Worm (Caenorhabditis elegans) whole organism, early embryonic: ENCODE data around the gene lin-45.

Source experiments
- B0310.2 ChIP-seq: sonication (generic microtip); optimal IDR thresholded peaks from 2 replicates; lab custom pipeline; 2016; ENCODE audit warnings: mild to moderate bottlenecking, missing genetic modification characterization, missing compliant biosample characterization
- F13C5.2 ChIP-seq: sonication (generic microtip); optimal IDR thresholded peaks from 2 replicates; lab custom pipeline; 2017; ENCODE audit warnings: mild to moderate bottlenecking, missing genetic modification characterization, inconsistent platforms, missing compliant biosample characterization
- aly-1 ChIP-seq: sonication (generic microtip); optimal IDR thresholded peaks from 2 replicates; lab custom pipeline; 2016; ENCODE audit warnings: missing genetic modification characterization, missing compliant biosample characterization
- ama-1 ChIP-seq: fragments of 150-350 bp; optimal IDR thresholded peaks from 2 replicates; lab custom pipeline; 2014
- ceh-13 ChIP-seq: fragments of 200-800 bp; sonication (Bioruptor generic); optimal IDR thresholded peaks from 2 replicates; lab custom pipeline; 2018; ENCODE audit warnings: mild to moderate bottlenecking, missing genetic modification characterization, missing compliant biosample characterization
- ceh-36 ChIP-seq: sonication (generic microtip); optimal IDR thresholded peaks from 2 replicates; lab custom pipeline; 2016; ENCODE audit warnings: missing genetic modification characterization, inconsistent platforms, missing compliant biosample characterization
- ets-7 ChIP-seq: sonication (generic microtip); optimal IDR thresholded peaks from 2 replicates; lab custom pipeline; 2016; ENCODE audit warnings: missing genotype, missing genetic modification characterization, missing compliant biosample characterization
- flt-1 ChIP-seq: fragments of 200-800 bp; sonication (Bioruptor generic); IDR thresholded peaks from 2 replicates; pipeline ENCODE4 v1.3.6; 2022; ENCODE audit warnings: missing genetic modification characterization, missing compliant biosample characterization
- hmbx-1 ChIP-seq: sonication (generic microtip); optimal IDR thresholded peaks from 2 replicates; lab custom pipeline; 2016; ENCODE audit warnings: mild to moderate bottlenecking, missing genetic modification characterization, missing compliant biosample characterization
- hmg-4 ChIP-seq: fragments of 200-800 bp; sonication (Bioruptor generic); optimal IDR thresholded peaks from 2 replicates; lab custom pipeline; 2018; ENCODE audit warnings: mild to moderate bottlenecking, missing genetic modification characterization, missing compliant biosample characterization
- hnd-1 ChIP-seq: sonication (generic microtip); optimal IDR thresholded peaks from 2 replicates; lab custom pipeline; 2016; ENCODE audit warnings: missing genetic modification characterization, missing compliant biosample characterization
- scrt-1 ChIP-seq: fragments of 200-800 bp; sonication (Bioruptor generic); IDR thresholded peaks from 2 replicates; pipeline ENCODE4 v1.3.6; 2022; ENCODE audit warnings: missing genetic modification characterization, missing compliant biosample characterization
- sea-1 ChIP-seq: fragments of 200-800 bp; sonication (Bioruptor generic); conservative IDR thresholded peaks from 2 replicates; pipeline ENCODE4 v1.3.6; 2022; ENCODE audit warnings: missing genetic modification characterization, missing compliant biosample characterization
- tbx-11 ChIP-seq: fragments of 200-800 bp; sonication (Bioruptor generic); IDR thresholded peaks from 2 replicates; pipeline ENCODE4 v1.3.6; 2022; ENCODE audit warnings: missing genetic modification characterization, missing compliant biosample characterization
- tbx-37 ChIP-seq: fragments of 200-800 bp; sonication (Bioruptor generic); conservative IDR thresholded peaks from 2 replicates; pipeline ENCODE4 v1.3.6; 2022; ENCODE audit warnings: missing genetic modification reagents, missing genetic modification characterization, missing compliant biosample characterization
- tra-4 ChIP-seq: sonication (generic microtip); optimal IDR thresholded peaks from 2 replicates; lab custom pipeline; 2017; ENCODE audit warnings: missing genetic modification characterization, missing compliant biosample characterization

The lin-45 gene

DNA sequence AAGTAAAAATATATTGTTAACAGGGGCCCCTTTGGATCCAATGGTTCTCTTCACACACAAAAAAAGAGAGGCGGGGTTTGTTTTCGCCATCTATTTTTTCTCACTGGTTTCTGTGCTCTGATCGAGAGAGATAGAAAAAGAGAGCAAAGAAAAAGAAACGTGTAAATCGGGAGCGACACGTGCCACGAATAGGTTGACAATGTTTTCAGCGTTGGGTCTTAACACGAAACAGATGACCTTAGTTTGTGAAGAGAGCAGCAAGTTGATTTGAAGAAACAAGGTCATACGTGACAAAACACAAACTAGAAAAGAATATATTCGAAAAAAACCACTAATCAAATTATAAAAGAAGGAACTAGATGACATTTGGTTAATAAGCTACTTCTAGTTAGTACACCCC is at the start of gene lin-45:
Gene lin-45, minus strand, starts transcription at position 82 of the 400 bp plus-strand sequence.
- TF ChIP-seq hnd-1 (tag; lab: Kevin White, UChicago) (no peak), ama-1 (lab: Kevin White, UChicago) (no peak), hmbx-1 (tag; lab: Kevin White, UChicago) (no peak), aly-1 (tag; lab: Kevin White, UChicago) (no peak), ceh-36 (tag; lab: Kevin White, UChicago) (no peak), tra-4 (tag; lab: Kevin White, UChicago) (no peak), hmg-4 (no peak), tbx-11 (GFP tag; lab: Robert Waterston, UW) (no peak), scrt-1 (GFP tag; lab: Robert Waterston, UW) (no peak), sea-1 (GFP tag; lab: Robert Waterston, UW) (no peak), B0310.2 (tag; lab: Kevin White, UChicago) (no peak), tbx-37 (GFP tag; lab: Robert Waterston, UW) (no peak), ceh-13 (GFP tag; lab: Kevin White, UChicago) (no peak), flt-1 (GFP tag; lab: Robert Waterston, UW) (no peak), ets-7 (no peak)

- TF ChIP-seq ceh-13 (GFP tag; lab: Kevin White, UChicago), result no peak
- no peak for TF ChIP-seq tbx-37 (GFP tag; lab: Robert Waterston, UW)
- no peak for TF ChIP-seq ets-7
- TF ChIP-seq ceh-36 (tag; lab: Kevin White, UChicago), result no peak
These were observed 47.2 kb upstream of the lin-45 start, which contains the start of the genes C17H12.3 and C17H12.12 for ce11 chrIV:6795529-6795928. Gene C17H12.3, minus strand, starts transcription at chrIV:6795629. Gene C17H12.12, plus strand, starts transcription at chrIV:6795924.

DNA sequence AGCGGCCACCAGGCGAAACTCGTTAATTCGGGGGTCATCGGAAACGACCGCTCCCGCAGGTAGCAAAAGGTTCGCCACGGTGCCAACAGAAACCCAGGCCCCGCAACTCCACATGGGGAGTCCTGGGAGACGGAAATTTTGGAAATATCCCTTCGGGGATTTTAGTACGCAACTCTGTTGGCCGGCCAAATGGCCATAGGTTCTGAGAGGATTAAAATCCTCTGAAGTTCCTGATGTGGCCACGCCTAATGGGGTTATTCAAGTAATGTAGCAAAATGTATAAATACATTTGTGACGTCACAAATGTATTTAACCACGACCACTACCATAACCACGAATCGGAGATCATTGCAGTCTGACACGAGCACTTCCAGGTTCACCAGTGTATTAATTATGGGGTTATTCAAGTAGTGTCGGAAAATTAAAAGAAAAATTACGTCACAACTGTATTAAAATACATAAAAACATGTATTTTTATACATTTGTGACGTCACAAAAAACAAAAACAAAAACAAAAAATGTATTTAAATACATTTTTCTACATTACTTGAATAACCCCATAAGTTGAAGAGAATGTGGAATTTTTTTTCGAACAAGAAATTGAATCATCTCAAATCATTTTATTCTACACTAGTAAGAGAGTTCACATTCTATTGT is 45.1 kb upstream of the lin-45 start:
- TF ChIP-seq F13C5.2 (tag; lab: Kevin White, UChicago) (no peak), scrt-1 (GFP tag; lab: Robert Waterston, UW) (no peak)

- TF ChIP-seq ets-7 (no peak), F13C5.2 (tag; lab: Kevin White, UChicago) (no peak), tbx-11 (GFP tag; lab: Robert Waterston, UW) (no peak), scrt-1 (GFP tag; lab: Robert Waterston, UW) (no peak), aly-1 (tag; lab: Kevin White, UChicago) (no peak), hmg-4 (no peak), hnd-1 (tag; lab: Kevin White, UChicago) (no peak), ceh-13 (GFP tag; lab: Kevin White, UChicago) (no peak), ama-1 (lab: Kevin White, UChicago) (no peak), sea-1 (GFP tag; lab: Robert Waterston, UW) (no peak), hmbx-1 (tag; lab: Kevin White, UChicago) (no peak), B0310.2 (tag; lab: Kevin White, UChicago) (no peak)
These were observed 44.3 kb upstream of the lin-45 start for ce11 chrIV:6792380-6793309.

DNA sequence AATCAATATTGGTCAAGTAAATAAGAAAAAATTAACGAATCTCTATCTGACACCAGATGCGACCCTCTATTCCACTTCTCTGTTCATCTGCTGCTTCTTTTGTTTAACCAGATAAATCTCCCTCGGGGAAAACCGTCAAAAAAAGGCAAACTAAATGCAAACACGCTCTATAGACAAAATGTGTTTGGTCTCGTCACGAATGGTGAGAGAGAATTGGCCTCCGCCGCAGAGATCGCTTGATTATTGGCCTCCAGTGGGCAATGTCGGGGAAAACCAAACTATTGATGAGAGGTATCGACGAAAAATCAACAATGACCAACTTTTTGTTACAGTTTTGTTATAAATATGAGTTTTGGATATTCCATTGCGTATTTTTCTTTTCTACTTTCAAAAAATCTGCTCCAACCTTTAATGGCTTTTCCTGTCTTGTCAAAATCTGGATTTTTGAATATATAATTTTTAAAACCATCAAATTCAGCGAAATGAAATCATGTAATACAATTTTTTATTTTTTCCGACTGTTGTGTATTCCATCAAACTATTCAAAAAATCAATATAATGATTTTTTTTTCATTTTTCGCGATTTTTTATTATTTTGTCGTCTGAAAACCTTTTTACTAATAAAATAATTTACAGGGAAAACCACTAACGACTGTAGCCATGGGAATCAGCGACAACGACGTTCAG is 42.2 kb upstream of the lin-45 start, which contains the start of the genes C17H12.2 and vha-8:
Gene C17H12.2, minus strand, starts transcription at position 51 of the 687 bp plus-strand sequence.
Gene vha-8, plus strand, starts transcription at position 637 of the 687 bp plus-strand sequence.
- TF ChIP-seq hmg-4, result peak; percentile 48
- 0 out of 2 replicates have a peak, but pooled peaks have one; percentile 13 for TF ChIP-seq sea-1 (GFP tag; lab: Robert Waterston, UW)
- 0 out of 2 replicates have a peak, but pooled peaks have one; percentile 15 for TF ChIP-seq tbx-37 (GFP tag; lab: Robert Waterston, UW)
- TF ChIP-seq aly-1 (tag; lab: Kevin White, UChicago), result no peak
- no peak for TF ChIP-seq ceh-13 (GFP tag; lab: Kevin White, UChicago)
- TF ChIP-seq hnd-1 (tag; lab: Kevin White, UChicago), result no peak
- peak; percentile 58 for TF ChIP-seq F13C5.2 (tag; lab: Kevin White, UChicago)
- no peak for TF ChIP-seq tbx-11 (GFP tag; lab: Robert Waterston, UW)
- 0 out of 2 replicates have a peak, but pooled peaks have one; percentile 38 for TF ChIP-seq flt-1 (GFP tag; lab: Robert Waterston, UW)

DNA sequence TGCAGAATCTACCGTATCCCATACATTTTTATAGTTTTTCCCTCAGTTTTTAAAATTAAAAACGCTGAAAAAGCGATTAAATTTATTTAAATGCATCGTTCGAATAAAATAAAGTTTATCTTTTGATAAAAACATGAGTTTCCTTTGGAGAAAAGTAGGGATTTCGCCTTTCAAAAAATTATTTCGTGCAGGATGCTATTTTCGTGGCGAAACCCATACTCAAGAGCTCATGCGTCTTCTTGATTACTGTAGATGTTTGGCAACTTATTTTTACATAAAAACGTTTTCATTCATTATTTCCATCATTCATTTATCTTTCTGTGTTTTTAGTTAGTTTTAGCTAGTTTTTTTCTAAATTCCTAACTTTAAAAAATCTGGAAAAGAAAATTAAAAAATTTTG is 41.6 kb upstream of the lin-45 start:
- no peak for TF ChIP-seq B0310.2 (tag; lab: Kevin White, UChicago)

DNA sequence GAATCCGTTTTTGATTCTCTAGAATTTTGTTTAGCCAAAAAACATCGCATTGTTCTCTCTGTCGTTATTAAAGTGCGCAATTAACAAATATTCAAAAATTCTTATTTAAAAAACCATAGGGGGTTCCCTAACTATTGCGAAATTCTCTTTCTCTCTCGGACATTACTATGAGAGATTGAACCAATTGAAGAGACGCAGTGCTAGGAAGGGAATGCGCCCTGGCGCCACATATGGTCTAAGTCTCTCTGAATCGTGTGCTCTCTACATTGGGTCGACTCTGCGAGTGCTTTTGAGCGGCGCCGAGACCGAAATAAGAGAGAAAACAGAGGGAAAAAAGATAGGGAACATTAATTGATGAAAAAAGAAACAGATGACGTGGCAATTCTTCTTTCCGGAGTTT is 37.5 kb upstream of the lin-45 start:
- TF ChIP-seq tbx-11 (GFP tag; lab: Robert Waterston, UW), result no peak
- no peak for TF ChIP-seq hnd-1 (tag; lab: Kevin White, UChicago)
- no peak for TF ChIP-seq hmg-4
- no peak for TF ChIP-seq F13C5.2 (tag; lab: Kevin White, UChicago)
- TF ChIP-seq tbx-37 (GFP tag; lab: Robert Waterston, UW), result no peak
- no peak for TF ChIP-seq aly-1 (tag; lab: Kevin White, UChicago)
- TF ChIP-seq ets-7, result no peak
- TF ChIP-seq flt-1 (GFP tag; lab: Robert Waterston, UW), result no peak
- no peak for TF ChIP-seq tra-4 (tag; lab: Kevin White, UChicago)
- no peak for TF ChIP-seq sea-1 (GFP tag; lab: Robert Waterston, UW)
- no peak for TF ChIP-seq B0310.2 (tag; lab: Kevin White, UChicago)
- no peak for TF ChIP-seq scrt-1 (GFP tag; lab: Robert Waterston, UW)
- no peak for TF ChIP-seq hmbx-1 (tag; lab: Kevin White, UChicago)
